Fruit fly (Drosophila melanogaster): ENCODE data around the gene CG33093.

DNA sequence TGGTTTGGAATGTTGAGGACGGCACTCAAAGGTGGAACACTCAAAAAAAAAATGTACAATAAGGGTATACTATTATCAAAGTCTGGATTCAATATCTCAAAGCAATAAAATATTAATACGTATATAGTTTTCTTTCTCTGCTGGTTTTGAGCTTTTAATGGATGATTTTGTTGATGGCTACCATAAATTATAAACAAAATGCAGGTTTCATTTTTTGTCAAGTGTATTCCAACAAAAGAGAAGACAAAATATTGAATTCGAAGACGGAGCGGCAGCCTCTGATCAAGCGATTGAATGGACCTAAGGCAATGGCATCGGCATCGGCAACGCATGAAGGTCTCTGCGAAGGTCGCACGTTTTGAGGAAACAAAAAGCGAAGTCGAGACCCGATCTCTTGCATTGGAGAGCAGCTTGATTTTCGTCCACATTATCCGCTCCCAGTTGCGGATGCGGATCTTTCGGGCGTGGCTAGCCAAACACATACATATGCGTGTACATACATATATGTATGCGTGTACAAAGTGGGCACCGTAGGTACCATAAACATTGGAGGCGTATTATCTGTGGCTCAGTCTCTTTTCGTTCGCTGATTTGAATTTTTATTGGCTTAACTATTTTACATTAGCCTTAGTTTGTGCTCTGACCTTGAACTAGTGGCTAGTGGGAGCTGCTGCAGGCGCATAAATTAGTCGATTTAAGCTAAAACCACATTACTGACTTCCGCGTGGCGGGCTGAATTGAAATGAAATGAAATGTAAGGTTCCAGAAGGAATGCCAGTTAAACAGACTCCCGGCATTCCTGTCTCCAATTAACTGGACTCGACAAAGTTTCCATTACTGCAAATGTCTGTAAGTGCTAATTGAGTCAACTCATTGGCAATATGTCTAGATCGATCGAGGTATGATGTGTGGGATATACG is 5.0 kb upstream of the CG33093 start:
- no peak for TF ChIP-seq Sin3A (optimal IDR thresholded peaks at IDR 0.05)
- no peak for TF ChIP-seq insv (optimal IDR thresholded peaks at IDR 0.05)
- no peak for TF ChIP-seq h (optimal IDR thresholded peaks at IDR 0.05)
- TF ChIP-seq psq (optimal IDR thresholded peaks at IDR 0.05), result no peak
- no peak for TF ChIP-seq ttk (optimal IDR thresholded peaks at IDR 0.05)
- no peak for TF ChIP-seq Myc (optimal IDR thresholded peaks at IDR 0.05)
